Fruit fly (Drosophila melanogaster) whole organism: ENCODE measurements around the gene cas.

ENCODE experiments used
- Dll ChIP-seq: fragments of >200 bp; optimal IDR thresholded peaks from 2 replicates; lab custom pipeline; 2017
- pan ChIP-seq: fragments of >200 bp; optimal IDR thresholded peaks from 2 replicates; lab custom pipeline; 2017
- usp ChIP-seq: fragments of >200 bp; optimal IDR thresholded peaks from 2 replicates; lab custom pipeline; 2017; ENCODE audit warnings: missing biosample characterization, missing genetic modification characterization, mixed read lengths

dm6 chr3R:5682238-5682637 lies 34.4 kb downstream of the cas start:
- TF ChIP-seq usp (GFP tag; lab: Kevin White, UChicago) (no peak), pan (no peak), Dll (no peak)
